Fruit fly (Drosophila melanogaster) whole organism, wandering third instar larva: ENCODE data around the gene CG13721.

Source experiments
- Abd-B ChIP-seq: fragments of >200 bp; optimal IDR thresholded peaks from 2 replicates; lab custom pipeline; 2017; ENCODE audit warnings: missing biosample characterization, missing genetic modification characterization
- CG9705 ChIP-seq: fragments of 200-800 bp; sonication (Bioruptor generic); optimal IDR thresholded peaks from 2 replicates; lab custom pipeline; 2018; ENCODE audit warnings: missing biosample characterization, mild to moderate bottlenecking, missing genetic modification characterization
- Hnf4 ChIP-seq: fragments of 200-800 bp; sonication (Bioruptor generic); optimal IDR thresholded peaks from 2 replicates; lab custom pipeline; 2016; ENCODE audit warnings: missing biosample characterization, mild to moderate bottlenecking, missing genetic modification characterization
- Hr78 ChIP-seq: fragments of >200 bp; optimal IDR thresholded peaks from 2 replicates; lab custom pipeline; 2017; ENCODE audit warnings: missing biosample characterization, missing genetic modification characterization
- Rel ChIP-seq, 2 experiments: fragments of 200-800 bp; sonication (Bioruptor generic) in 1 of 2; optimal IDR thresholded peaks; 2 replicates in 1 of 2; 3 replicates in 1 of 2; lab custom pipeline; 2016 to 2019; ENCODE audit warnings: mild to moderate bottlenecking in 2 of 2, missing biosample characterization in 2 of 2, missing genetic modification characterization in 2 of 2, moderate library complexity in 1 of 2
- fru ChIP-seq: fragments of 200-800 bp; sonication (Bioruptor generic); optimal IDR thresholded peaks from 3 replicates; lab custom pipeline; 2016; ENCODE audit warnings: missing biosample characterization, mild to moderate bottlenecking, missing genetic modification characterization
- h ChIP-seq: fragments of 200-800 bp; sonication (Bioruptor generic); optimal IDR thresholded peaks from 3 replicates; lab custom pipeline; 2016; ENCODE audit warnings: missing biosample characterization, mild to moderate bottlenecking, missing genetic modification characterization
- pan ChIP-seq: fragments of >200 bp; optimal IDR thresholded peaks from 2 replicates; lab custom pipeline; 2017
- psq ChIP-seq: fragments of 200-800 bp; sonication (Bioruptor generic); optimal IDR thresholded peaks from 3 replicates; lab custom pipeline; 2017; ENCODE audit warnings: missing biosample characterization, mild to moderate bottlenecking, missing genetic modification characterization, moderate library complexity

- TF ChIP-seq Rel (GFP tag; optimal IDR thresholded peaks at IDR 0.05; lab: Kevin White, UChicago): no peak
- TF ChIP-seq Rel (tag; optimal IDR thresholded peaks at IDR 0.05; lab: Kevin White, UChicago): peak; percentile 23
- TF ChIP-seq pan (lab: Kevin White, UChicago): no peak
- TF ChIP-seq Hr78: no peak
- no peak for TF ChIP-seq psq
- TF ChIP-seq fru: no peak
- no peak for TF ChIP-seq CG9705 (GFP tag; lab: Kevin White, UChicago)
- no peak for TF ChIP-seq Hnf4 (GFP tag; lab: Kevin White, UChicago)
- no peak for TF ChIP-seq Abd-B (GFP tag; lab: Kevin White, UChicago)
- no peak for TF ChIP-seq h
These were observed 4.0 kb downstream of the CG13721 start for dm6 chr3L:4493609-4494008.
